Worm (Caenorhabditis elegans) whole organism, late embryonic: ENCODE data around the gene srsx-32.

Experiments
- C08G9.2 ChIP-seq: sonication (generic microtip); optimal IDR thresholded peaks from 2 replicates; lab custom pipeline; 2016; ENCODE audit warnings: mild to moderate bottlenecking, missing genetic modification characterization, moderate library complexity, missing compliant biosample characterization
- Y22D7AL.16 ChIP-seq: sonication (generic microtip); optimal IDR thresholded peaks from 2 replicates; lab custom pipeline; 2016; ENCODE audit warnings: missing genetic modification characterization, missing compliant biosample characterization
- ama-1 ChIP-seq: fragments of 150-350 bp; optimal IDR thresholded peaks from 2 replicates; lab custom pipeline; 2014
- ceh-14 ChIP-seq: sonication (generic microtip); optimal IDR thresholded peaks from 2 replicates; lab custom pipeline; 2016; ENCODE audit warnings: missing genotype, missing genetic modification characterization, missing compliant biosample characterization
- ceh-2 ChIP-seq: sonication (generic microtip); optimal IDR thresholded peaks from 2 replicates; lab custom pipeline; 2016; ENCODE audit warnings: missing genotype, missing genetic modification characterization, missing compliant biosample characterization
- ceh-24 ChIP-seq: sonication (generic microtip); optimal IDR thresholded peaks from 2 replicates; lab custom pipeline; 2016; ENCODE audit warnings: mild to moderate bottlenecking, missing genetic modification characterization, missing compliant biosample characterization
- ceh-30 ChIP-seq: fragments of 150-350 bp; optimal IDR thresholded peaks from 2 replicates; lab custom pipeline; 2014; ENCODE audit warnings: missing biosample characterization, missing genetic modification characterization
- ceh-31 ChIP-seq: sonication (generic microtip); optimal IDR thresholded peaks from 2 replicates; lab custom pipeline; 2016; ENCODE audit warnings: missing genetic modification characterization, missing compliant biosample characterization
- ceh-48 ChIP-seq: sonication (generic microtip); optimal IDR thresholded peaks from 2 replicates; lab custom pipeline; 2016; ENCODE audit warnings: missing genetic modification characterization, inconsistent platforms, missing compliant biosample characterization
- ceh-6 ChIP-seq: fragments of 200-800 bp; sonication (Bioruptor generic); optimal IDR thresholded peaks from 2 replicates; lab custom pipeline; 2018; ENCODE audit warnings: mild to moderate bottlenecking, missing genetic modification characterization, missing compliant biosample characterization
- che-1 ChIP-seq: sonication (generic microtip); optimal IDR thresholded peaks from 2 replicates; lab custom pipeline; 2016; ENCODE audit warnings: mild to moderate bottlenecking, missing genetic modification characterization, missing compliant biosample characterization
- dmd-4 ChIP-seq: sonication (generic microtip); optimal IDR thresholded peaks from 2 replicates; lab custom pipeline; 2016; ENCODE audit warnings: borderline replicate concordance, missing genetic modification characterization, missing compliant biosample characterization
- dve-1 ChIP-seq: sonication (generic microtip); optimal IDR thresholded peaks from 2 replicates; lab custom pipeline; 2017; ENCODE audit warnings: antibody characterized with exemption, mild to moderate bottlenecking, missing genetic modification characterization, missing compliant biosample characterization
- elt-2 ChIP-seq: sonication (generic microtip); optimal IDR thresholded peaks from 2 replicates; lab custom pipeline; 2016; ENCODE audit warnings: missing genetic modification reagents, missing genetic modification characterization, missing compliant biosample characterization
- ets-4 ChIP-seq: sonication (generic microtip); optimal IDR thresholded peaks from 2 replicates; lab custom pipeline; 2016; ENCODE audit warnings: missing genetic modification characterization, missing compliant biosample characterization
- fkh-10 ChIP-seq: fragments of 150-350 bp; optimal IDR thresholded peaks from 2 replicates; lab custom pipeline; 2014; ENCODE audit warnings: missing biosample characterization, missing genetic modification reagents, missing genetic modification characterization
- fkh-6 ChIP-seq: sonication (generic microtip); optimal IDR thresholded peaks from 2 replicates; lab custom pipeline; 2016; ENCODE audit warnings: missing genetic modification characterization, missing compliant biosample characterization
- gmeb-2 ChIP-seq: sonication (generic microtip); optimal IDR thresholded peaks from 2 replicates; lab custom pipeline; 2016; ENCODE audit warnings: missing genetic modification characterization, inconsistent platforms, missing compliant biosample characterization
- hlh-30 ChIP-seq: sonication (generic microtip); optimal IDR thresholded peaks from 2 replicates; lab custom pipeline; 2017; ENCODE audit warnings: antibody characterized with exemption, missing genetic modification characterization, missing compliant biosample characterization; ENCODE audit not compliant: insufficient read depth
- hlh-8 ChIP-seq: sonication (generic microtip); optimal IDR thresholded peaks from 2 replicates; lab custom pipeline; 2016; ENCODE audit warnings: missing genotype, missing genetic modification characterization, missing compliant biosample characterization
- lim-6 ChIP-seq: sonication (generic microtip); optimal IDR thresholded peaks from 2 replicates; lab custom pipeline; 2016; ENCODE audit warnings: missing genetic modification characterization, missing compliant biosample characterization
- mec-3 ChIP-seq: sonication (generic microtip); optimal IDR thresholded peaks from 2 replicates; lab custom pipeline; 2016; ENCODE audit warnings: borderline replicate concordance, missing genetic modification characterization, missing compliant biosample characterization
- nfya-1 ChIP-seq: sonication (generic microtip); optimal IDR thresholded peaks from 2 replicates; lab custom pipeline; 2017; ENCODE audit warnings: missing genetic modification characterization, mild to moderate bottlenecking, missing compliant biosample characterization, antibody characterized with exemption, moderate library complexity
- nhr-232 ChIP-seq: sonication (generic microtip); optimal IDR thresholded peaks from 2 replicates; lab custom pipeline; 2016; ENCODE audit warnings: missing genetic modification characterization, missing compliant biosample characterization
- npax-4 ChIP-seq: sonication (generic microtip); optimal IDR thresholded peaks from 2 replicates; lab custom pipeline; 2016; ENCODE audit warnings: missing genetic modification characterization, missing compliant biosample characterization
- pat-9 ChIP-seq: fragments of 200-800 bp; sonication (Bioruptor generic); optimal IDR thresholded peaks from 2 replicates; lab custom pipeline; 2018; ENCODE audit warnings: mild to moderate bottlenecking, missing genetic modification characterization, moderate library complexity, missing compliant biosample characterization
- pax-1 ChIP-seq: fragments of 150-350 bp; optimal IDR thresholded peaks from 2 replicates; lab custom pipeline; 2014; ENCODE audit warnings: missing biosample characterization, missing genetic modification characterization
- pha-2 ChIP-seq: sonication (generic microtip); optimal IDR thresholded peaks from 2 replicates; lab custom pipeline; 2017; ENCODE audit warnings: mild to moderate bottlenecking, missing genetic modification characterization, missing compliant biosample characterization
- ref-2 ChIP-seq: sonication (generic microtip); optimal IDR thresholded peaks from 2 replicates; lab custom pipeline; 2016; ENCODE audit warnings: missing genetic modification characterization, missing compliant biosample characterization
- rnt-1 ChIP-seq: sonication (generic microtip); optimal IDR thresholded peaks from 2 replicates; lab custom pipeline; 2016; ENCODE audit warnings: missing genetic modification characterization, missing compliant biosample characterization
- sdc-2 ChIP-seq: sonication (generic microtip); optimal IDR thresholded peaks from 2 replicates; lab custom pipeline; 2016; ENCODE audit warnings: missing genotype, missing genetic modification characterization, missing compliant biosample characterization
- syd-9 ChIP-seq: sonication (generic microtip); optimal IDR thresholded peaks from 2 replicates; lab custom pipeline; 2016; ENCODE audit warnings: mild to moderate bottlenecking, missing genetic modification characterization, moderate library complexity, missing compliant biosample characterization
- tbx-2 ChIP-seq: sonication (generic microtip); optimal IDR thresholded peaks from 2 replicates; lab custom pipeline; 2016; ENCODE audit warnings: missing genetic modification characterization, missing compliant biosample characterization
- unc-86 ChIP-seq: sonication (generic microtip); optimal IDR thresholded peaks from 2 replicates; lab custom pipeline; 2016; ENCODE audit warnings: missing genetic modification characterization, missing compliant biosample characterization
- ztf-16 ChIP-seq: sonication (generic microtip); optimal IDR thresholded peaks from 2 replicates; lab custom pipeline; 2017; ENCODE audit warnings: missing genetic modification characterization, missing compliant biosample characterization

srsx-32 gene

DNA sequence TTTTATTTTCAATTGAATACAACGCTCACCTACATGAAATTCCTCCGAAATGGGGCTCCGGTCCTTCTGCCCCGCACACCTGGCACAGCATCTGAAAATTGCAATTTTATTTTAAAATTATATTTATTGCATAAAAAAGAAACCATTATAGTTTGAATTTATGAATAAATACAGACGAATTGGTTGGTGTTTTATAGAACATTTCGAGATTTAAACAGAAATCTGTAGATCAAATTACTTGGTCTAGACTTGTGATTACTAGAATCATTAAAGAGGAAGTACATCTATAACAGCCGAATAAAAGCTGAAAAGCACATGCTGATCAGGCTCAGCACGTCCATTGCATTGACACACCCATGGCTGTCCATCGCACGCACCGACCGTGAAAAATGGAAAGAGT, 25.4 kb upstream of the srsx-32 start, which contains the start of gene nhr-162:
nhr-162 (minus strand) TSS at position 101 of the 400 bp plus-strand sequence.
- TF ChIP-seq che-1 (no peak), pha-2 (tag; lab: Kevin White, UChicago) (no peak), dmd-4 (no peak), fkh-6 (tag; lab: Kevin White, UChicago) (no peak), Y22D7AL.16 (no peak), nfya-1 (tag; lab: Kevin White, UChicago) (no peak), ceh-24 (tag; lab: Kevin White, UChicago) (no peak), C08G9.2 (tag; lab: Kevin White, UChicago) (no peak), ref-2 (no peak), ceh-30 (tag; lab: Kevin White, UChicago) (no peak), ceh-31 (tag; lab: Kevin White, UChicago) (no peak), ceh-2 (tag; lab: Kevin White, UChicago) (no peak)

DNA sequence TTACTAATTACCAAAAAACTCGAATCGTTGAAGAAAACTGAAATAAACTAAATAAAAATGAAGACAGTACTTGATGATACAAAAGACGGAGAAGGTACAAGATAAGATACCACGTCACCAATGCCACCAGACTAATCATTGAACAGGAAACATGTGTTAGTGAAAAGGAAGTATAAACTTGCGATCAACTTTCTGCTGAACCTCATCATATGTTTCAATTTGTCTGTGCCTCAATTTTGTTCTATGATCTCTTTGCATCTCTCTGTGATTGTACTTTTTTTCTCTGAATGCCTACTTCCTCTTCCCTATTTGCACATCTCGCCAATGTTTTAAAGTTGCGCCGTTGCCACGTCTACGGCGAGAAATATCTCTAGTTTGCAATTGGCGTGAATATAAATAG, 23.2 kb upstream of the srsx-32 start:
- TF ChIP-seq ama-1 (lab: Kevin White, UChicago) (no peak), ceh-14 (tag; lab: Kevin White, UChicago) (no peak), lim-6 (tag; lab: Kevin White, UChicago) (no peak), tbx-2 (tag; lab: Kevin White, UChicago) (no peak), unc-86 (tag; lab: Kevin White, UChicago) (no peak), rnt-1 (tag; lab: Kevin White, UChicago) (no peak), syd-9 (tag; lab: Kevin White, UChicago) (no peak), fkh-10 (no peak), npax-4 (tag; lab: Kevin White, UChicago) (no peak), elt-2 (tag; lab: Kevin White, UChicago) (no peak), gmeb-2 (tag; lab: Kevin White, UChicago) (no peak), dve-1 (tag; lab: Kevin White, UChicago) (no peak), ceh-6 (GFP tag; lab: Kevin White, UChicago) (no peak)

DNA sequence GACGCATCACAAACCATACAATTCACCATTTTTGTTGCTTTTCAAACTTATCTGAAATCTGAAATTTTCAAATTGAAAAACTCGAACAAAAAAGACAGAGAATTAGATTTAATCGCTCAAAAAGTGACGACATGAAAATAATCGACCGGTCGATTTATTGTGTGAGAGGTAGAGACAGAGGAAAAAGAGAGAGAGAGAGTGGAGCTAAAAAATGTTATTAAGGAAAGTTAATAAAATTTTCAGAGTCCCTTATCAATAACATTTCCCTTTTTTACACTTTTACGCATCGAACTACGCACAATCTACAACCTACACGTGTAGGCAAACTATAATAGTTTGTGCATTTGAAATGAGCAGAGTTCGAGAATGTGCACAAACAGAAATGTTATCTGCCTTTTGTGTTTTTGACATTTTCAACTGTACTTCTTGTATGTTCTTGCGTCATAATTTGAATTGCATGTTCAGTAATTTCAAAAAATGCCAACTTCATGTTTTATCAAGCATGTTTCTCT, 20.1 kb upstream of the srsx-32 start, which contains the start of gene nhr-107:
nhr-107 (minus strand) TSS at position 51 of the 512 bp plus-strand sequence.
- TF ChIP-seq gmeb-2 (tag; lab: Kevin White, UChicago) (no peak), ets-4 (tag; lab: Kevin White, UChicago) (no peak), ceh-24 (tag; lab: Kevin White, UChicago) (no peak), pax-1 (tag; lab: Kevin White, UChicago) (no peak), ama-1 (lab: Kevin White, UChicago) (no peak), ceh-48 (tag; lab: Kevin White, UChicago) (no peak), ceh-14 (tag; lab: Kevin White, UChicago) (no peak), rnt-1 (tag; lab: Kevin White, UChicago) (no peak), Y22D7AL.16 (no peak), ceh-31 (tag; lab: Kevin White, UChicago) (no peak), ztf-16 (tag; lab: Kevin White, UChicago) (no peak), unc-86 (tag; lab: Kevin White, UChicago) (no peak), dve-1 (tag; lab: Kevin White, UChicago) (no peak), hlh-30 (tag; lab: Kevin White, UChicago) (no peak), ceh-30 (tag; lab: Kevin White, UChicago) (no peak), elt-2 (tag; lab: Kevin White, UChicago) (no peak), mec-3 (tag; lab: Kevin White, UChicago) (no peak), pat-9 (tag; lab: Kevin White, UChicago) (no peak)

DNA sequence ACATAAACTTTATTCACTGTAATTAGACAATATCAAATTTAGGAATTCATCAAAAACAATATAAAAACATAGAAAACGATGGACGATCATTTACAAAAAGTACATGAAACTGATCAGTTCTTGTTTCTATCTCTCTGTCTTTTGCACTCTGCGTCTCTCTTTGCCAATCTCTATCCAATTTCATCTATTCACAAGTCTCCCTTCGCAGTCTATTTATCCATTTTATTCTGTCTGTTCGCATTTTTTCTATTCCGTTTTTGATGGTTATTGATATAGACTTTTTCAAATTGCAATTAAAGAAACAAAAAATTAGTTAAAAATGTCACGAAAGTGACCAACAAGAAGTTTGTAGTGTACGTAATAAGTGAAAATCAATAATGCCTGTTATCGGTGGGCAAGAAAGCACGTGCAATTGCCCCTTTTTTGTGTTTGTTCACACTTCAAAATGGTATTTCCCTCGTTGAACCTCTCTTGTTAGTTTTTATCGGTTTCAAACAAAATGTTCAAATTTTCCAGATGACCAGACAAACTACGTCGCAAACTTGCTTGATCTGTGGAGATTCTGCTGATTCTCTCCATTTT, 18.8 kb upstream of the srsx-32 start, which contains the start of gene nhr-42:
nhr-42 (plus strand) TSS at position 517 of the 582 bp plus-strand sequence.
- TF ChIP-seq ref-2 = no peak
- no peak for TF ChIP-seq tbx-2 (tag; lab: Kevin White, UChicago)
- TF ChIP-seq hlh-8 (tag; lab: Kevin White, UChicago) = no peak
- no peak for TF ChIP-seq nhr-232
- no peak for TF ChIP-seq sdc-2
